Fruit fly (Drosophila melanogaster): ENCODE results near the gene CG12693.

Gene CG12693

DNA sequence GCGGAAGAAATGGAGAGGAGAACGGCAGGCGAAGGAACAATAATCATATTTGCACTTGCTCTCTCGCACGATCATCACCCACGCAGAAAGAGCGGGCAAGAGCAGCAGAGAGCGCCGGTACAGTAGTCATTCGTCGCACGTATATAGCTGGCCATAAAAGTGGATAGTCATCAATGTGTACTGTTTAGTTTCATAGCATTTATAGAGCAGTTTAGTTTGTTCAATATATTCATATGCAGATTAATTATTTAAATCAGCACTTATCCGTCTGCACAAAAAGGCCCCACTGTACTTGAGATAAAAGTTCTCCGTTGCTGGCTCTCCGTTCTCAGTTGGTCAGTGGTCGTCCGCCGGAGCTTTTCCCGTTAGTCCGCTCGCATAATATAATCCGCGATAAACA, 4.5 kb downstream of the CG12693 start (continued):
- TF ChIP-seq CG31441 (GFP tag; IDR thresholded peaks at IDR 0.05) (peak; percentile 91), slp2 (GFP tag; optimal IDR thresholded peaks at IDR 0.05) (peak; percentile 97), CG11696 (GFP tag; IDR thresholded peaks at IDR 0.05) (peak; percentile 94), disco-r (GFP tag; optimal IDR thresholded peaks at IDR 0.05) (peak; percentile 96), luna (GFP tag; optimal IDR thresholded peaks at IDR 0.05) (peak; percentile 97), CG7271 (tag; optimal IDR thresholded peaks at IDR 0.05) (peak; percentile 76), CG1647 (GFP tag; optimal IDR thresholded peaks at IDR 0.05) (peak; percentile 97), unpg (GFP tag; optimal IDR thresholded peaks at IDR 0.05) (peak; percentile 98), Atf3 (GFP tag; optimal IDR thresholded peaks at IDR 0.05) (peak; percentile 95), Dip3 (GFP tag; optimal IDR thresholded peaks at IDR 0.05) (peak; percentile 99), Ada2b (GFP tag; IDR thresholded peaks at IDR 0.05) (peak; percentile 100), sens-2 (GFP tag; IDR thresholded peaks at IDR 0.05) (peak; percentile 98), CG6854 (GFP tag; optimal IDR thresholded peaks at IDR 0.05) (peak; percentile 96), CG11247 (GFP tag; IDR thresholded peaks at IDR 0.05) (peak; percentile 99), CG8388 (GFP tag; optimal IDR thresholded peaks at IDR 0.05) (peak; percentile 89), CG17361 (GFP tag; IDR thresholded peaks at IDR 0.05) (peak; percentile 90), sd (tag; optimal IDR thresholded peaks at IDR 0.05) (peak; percentile 93), Stat92E (GFP tag; optimal IDR thresholded peaks at IDR 0.05) (no peak), MTF-1 (GFP tag; optimal IDR thresholded peaks at IDR 0.05; ENCODE audit: borderline replicate concordance) (peak; percentile 94), CG18262 (tag; optimal IDR thresholded peaks at IDR 0.05) (peak; percentile 91), NC2β (GFP tag; optimal IDR thresholded peaks at IDR 0.05) (peak; percentile 96), zf30C (GFP tag; optimal IDR thresholded peaks at IDR 0.05) (peak; percentile 42), Chrac-16 (GFP tag; optimal IDR thresholded peaks at IDR 0.05) (peak; percentile 98), C15 (GFP tag; IDR thresholded peaks at IDR 0.05) (peak; percentile 98), CG6689 (GFP tag; IDR thresholded peaks at IDR 0.05) (peak; percentile 98), psq (GFP tag; optimal IDR thresholded peaks at IDR 0.05) (peak; percentile 82), emc (GFP tag; optimal IDR thresholded peaks at IDR 0.05) (peak; percentile 97), aop (GFP tag; IDR thresholded peaks at IDR 0.05) (peak; percentile 97)

DNA sequence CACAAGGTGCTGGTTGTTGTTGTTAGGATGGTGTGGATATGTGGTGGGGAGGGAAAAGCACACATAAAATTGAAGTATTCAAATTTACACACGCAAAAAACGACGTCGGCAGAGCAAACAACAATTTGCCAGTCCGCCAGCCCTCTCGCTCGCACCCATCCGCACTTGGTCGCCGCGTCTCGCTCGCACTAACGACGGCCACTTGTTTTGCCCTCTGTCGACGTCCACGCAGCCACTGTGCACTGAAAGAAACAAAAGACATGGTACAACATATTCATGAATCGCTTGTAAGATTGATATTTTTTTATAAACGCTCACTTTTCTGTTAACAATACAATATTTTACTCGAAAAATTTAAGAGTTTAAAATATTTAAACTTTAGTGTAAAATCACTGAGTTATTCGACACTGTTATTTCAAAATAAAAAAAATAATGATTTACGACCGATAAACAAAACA, 5.3 kb downstream of the CG12693 start:
- TF ChIP-seq Bteb2 (GFP tag; optimal IDR thresholded peaks at IDR 0.05), result peak; percentile 40
- no peak for TF ChIP-seq ken (GFP tag; IDR thresholded peaks at IDR 0.05)
- peak; percentile 27; the same call in 2 of the 3 replicates for TF ChIP-seq B-H1 (GFP tag; IDR thresholded peaks at IDR 0.05)
- no peak for TF ChIP-seq h (optimal IDR thresholded peaks at IDR 0.05)
- TF ChIP-seq kni (GFP tag; optimal IDR thresholded peaks at IDR 0.05), result no peak
- TF ChIP-seq yki (optimal IDR thresholded peaks at IDR 0.05), result no peak
- TF ChIP-seq zf30C (GFP tag; optimal IDR thresholded peaks at IDR 0.05), result peak; percentile 39
- TF ChIP-seq tap (tag; optimal IDR thresholded peaks at IDR 0.05), result peak; percentile 22
- TF ChIP-seq CG2129 (GFP tag; IDR thresholded peaks at IDR 0.05; ENCODE audit: partially characterized antibody), result no peak
- peak; percentile 51 for TF ChIP-seq CG17385 (GFP tag; optimal IDR thresholded peaks at IDR 0.05)
- TF ChIP-seq CG17359 (tag; optimal IDR thresholded peaks at IDR 0.05), result peak; percentile 61
- no peak for TF ChIP-seq CG8944 (GFP tag; optimal IDR thresholded peaks at IDR 0.05)
- no peak; the same call in 2 of the 3 replicates for TF ChIP-seq so (GFP tag; IDR thresholded peaks at IDR 0.05)
- TF ChIP-seq onecut (GFP tag; IDR thresholded peaks at IDR 0.05), result peak; percentile 16; the same call in 1 of the 2 replicates
- TF ChIP-seq psq (GFP tag; optimal IDR thresholded peaks at IDR 0.05), result no peak
- no peak for TF ChIP-seq Hr78 (GFP tag; optimal IDR thresholded peaks at IDR 0.05)
- no peak for TF ChIP-seq Ravus (GFP tag; IDR thresholded peaks at IDR 0.05)
- no peak for TF ChIP-seq CG2875 (GFP tag; optimal IDR thresholded peaks at IDR 0.05)
- no peak for TF ChIP-seq CG7987 (GFP tag; optimal IDR thresholded peaks at IDR 0.05)
- peak; percentile 63 for TF ChIP-seq lmd (GFP tag; IDR thresholded peaks at IDR 0.05)
- TF ChIP-seq H15 (GFP tag; IDR thresholded peaks at IDR 0.05), result no peak
- peak; percentile 26 for TF ChIP-seq exex (tag; optimal IDR thresholded peaks at IDR 0.05)
- TF ChIP-seq caup (GFP tag; optimal IDR thresholded peaks at IDR 0.05; ENCODE audit: severe bottlenecking), result peak; percentile 37
- peak; percentile 49 for TF ChIP-seq emc (GFP tag; optimal IDR thresholded peaks at IDR 0.05)
- TF ChIP-seq repo (GFP tag; optimal IDR thresholded peaks at IDR 0.05), result no peak
- TF ChIP-seq gro (GFP tag; optimal IDR thresholded peaks at IDR 0.05), result peak; percentile 46
- TF ChIP-seq slp2 (GFP tag; optimal IDR thresholded peaks at IDR 0.05), result peak; percentile 27
